Fruit fly (Drosophila melanogaster) whole organism, adult: ENCODE results near the gene CG1789.

Experiments
- CG11617 ChIP-seq: fragments of 200-800 bp; sonication (Bioruptor generic); optimal IDR thresholded peaks from 2 replicates; lab custom pipeline; 2017; ENCODE audit warnings: mild to moderate bottlenecking, missing biosample characterization, missing genetic modification reagents, missing genetic modification characterization
- CG12768 ChIP-seq: fragments of 200-800 bp; sonication (Bioruptor generic); optimal IDR thresholded peaks from 2 replicates; lab custom pipeline; 2017; ENCODE audit warnings: missing biosample characterization, missing genetic modification characterization, mild to moderate bottlenecking, moderate library complexity, missing genetic modification reagents
- CG14711 ChIP-seq: fragments of 200-800 bp; sonication (Bioruptor generic); optimal IDR thresholded peaks from 2 replicates; lab custom pipeline; 2018; ENCODE audit warnings: missing biosample characterization, mild to moderate bottlenecking, missing genetic modification characterization, moderate library complexity
- CG1620 ChIP-seq: fragments of 200-800 bp; sonication (Bioruptor generic); optimal IDR thresholded peaks from 2 replicates; lab custom pipeline; 2016; ENCODE audit warnings: missing biosample characterization, missing genetic modification characterization
- CG33017 ChIP-seq: fragments of 200-800 bp; sonication (Bioruptor generic); optimal IDR thresholded peaks from 2 replicates; lab custom pipeline; 2018; ENCODE audit warnings: missing biosample characterization, mild to moderate bottlenecking, missing genetic modification characterization, moderate library complexity
- CG5204 ChIP-seq: fragments of 200-800 bp; sonication (Bioruptor generic); optimal IDR thresholded peaks from 2 replicates; lab custom pipeline; 2016; ENCODE audit warnings: missing biosample characterization, missing genetic modification characterization
- CG7101 ChIP-seq: fragments of 200-800 bp; sonication (Bioruptor generic); optimal IDR thresholded peaks from 2 replicates; lab custom pipeline; 2018; ENCODE audit warnings: missing biosample characterization, mild to moderate bottlenecking, missing genetic modification characterization, moderate library complexity
- Crg-1 ChIP-seq: fragments of 200-800 bp; sonication (Bioruptor generic); optimal IDR thresholded peaks from 2 replicates; lab custom pipeline; 2016; ENCODE audit warnings: missing biosample characterization, missing genetic modification characterization
- Hr96 ChIP-seq: fragments of 200-800 bp; sonication (Bioruptor generic); optimal IDR thresholded peaks from 2 replicates; lab custom pipeline; 2016; ENCODE audit warnings: missing biosample characterization, missing genetic modification characterization
- bab1 ChIP-seq: fragments of 200-800 bp; sonication (Bioruptor generic); optimal IDR thresholded peaks from 3 replicates; lab custom pipeline; 2019; ENCODE audit warnings: missing biosample characterization, mild to moderate bottlenecking, missing genetic modification characterization, moderate library complexity
- cnc ChIP-seq, 2 experiments: fragments of >200 bp; optimal IDR thresholded peaks; 2 replicates each; lab custom pipeline; 2017
- kay ChIP-seq: fragments of 200-800 bp; sonication (Bioruptor generic); peaks from one replicate; lab custom pipeline; 2016; ENCODE audit warnings: missing biosample characterization, missing genetic modification characterization, borderline replicate concordance
- ovo ChIP-seq: fragments of 200-800 bp; sonication (Bioruptor generic); optimal IDR thresholded peaks from 2 replicates; lab custom pipeline; 2016; ENCODE audit warnings: missing biosample characterization, missing genetic modification characterization
- tj ChIP-seq: fragments of 200-800 bp; sonication (Bioruptor generic); optimal IDR thresholded peaks from 3 replicates; lab custom pipeline; 2017; ENCODE audit warnings: missing biosample characterization, mild to moderate bottlenecking, missing genetic modification characterization, moderate library complexity

DNA sequence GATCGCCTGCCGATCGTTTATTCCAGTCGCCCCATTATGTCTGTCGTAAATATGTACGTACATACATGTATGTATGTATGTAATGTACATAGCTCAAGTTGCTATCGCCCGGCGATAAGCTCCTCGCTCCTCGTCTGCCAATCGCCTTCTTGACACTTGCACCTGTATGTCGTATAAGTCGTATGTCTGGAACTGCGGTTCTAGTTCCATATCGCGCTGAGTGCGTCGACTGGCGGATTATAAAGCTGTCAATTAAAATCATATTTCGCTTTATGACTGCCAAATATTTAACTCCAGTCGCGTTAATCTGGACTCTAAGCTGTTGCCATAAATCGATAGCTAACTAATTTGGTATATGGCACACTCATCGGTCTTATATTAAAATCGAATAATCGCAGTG lies 34.9 kb upstream of the CG1789 start:
- TF ChIP-seq CG7101 (no peak), cnc (optimal IDR thresholded peaks at IDR 0.05; lab: Kevin White, UChicago) (no peak), CG14711 (tag; lab: Kevin White, UChicago) (no peak), tj (GFP tag; lab: Kevin White, UChicago) (peak; percentile 19), kay (GFP tag; lab: Kevin White, UChicago) (no peak), CG1620 (GFP tag; lab: Kevin White, UChicago) (no peak), bab1 (GFP tag; lab: Kevin White, UChicago) (no peak), CG5204 (GFP tag; lab: Kevin White, UChicago) (no peak), Crg-1 (GFP tag; lab: Kevin White, UChicago) (no peak), CG12768 (GFP tag; lab: Kevin White, UChicago) (no peak), CG11617 (no peak), Hr96 (GFP tag; lab: Kevin White, UChicago) (no peak), CG33017 (tag; lab: Kevin White, UChicago) (no peak), ovo (GFP tag; lab: Kevin White, UChicago) (no peak)
